Fruit fly (Drosophila melanogaster) S2 (cell line): ENCODE results near the gene CG10254.

ENCODE experiments used
- CG8478 ChIP-seq: fragments of >200 bp; optimal IDR thresholded peaks from 2 replicates; lab custom pipeline; 2018
- CTCF ChIP-seq, 2 experiments: fragments of >200 bp; optimal IDR thresholded peaks; 2 replicates each; lab custom pipeline; 2018

DNA sequence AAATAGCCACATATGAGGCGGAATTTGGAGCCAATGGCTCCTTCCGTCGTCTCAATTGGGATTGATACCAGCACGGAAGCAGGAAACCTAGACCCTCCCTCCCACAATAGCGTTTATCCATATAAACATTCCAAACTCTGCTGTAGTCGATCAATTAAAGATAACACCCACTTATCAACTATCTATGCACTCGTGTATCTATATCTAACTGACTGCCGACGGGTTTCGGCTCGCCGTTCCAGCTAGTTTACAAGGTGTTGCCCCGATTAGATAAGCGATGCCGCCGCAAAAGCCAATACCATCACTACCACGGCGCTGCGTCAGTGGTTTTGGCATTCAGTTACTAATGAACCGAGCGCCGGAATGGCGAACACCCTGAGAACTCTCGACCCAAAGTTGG is 16.4 kb upstream of the CG10254 start, which contains the start of gene CG10300:
- no peak for TF ChIP-seq CG8478
- TF ChIP-seq CTCF (optimal IDR thresholded peaks at IDR 0.05; lab: Kevin White, UChicago) = no peak
